Fruit fly (Drosophila melanogaster): Measurements from ENCODE around the gene CG10597.

DNA sequence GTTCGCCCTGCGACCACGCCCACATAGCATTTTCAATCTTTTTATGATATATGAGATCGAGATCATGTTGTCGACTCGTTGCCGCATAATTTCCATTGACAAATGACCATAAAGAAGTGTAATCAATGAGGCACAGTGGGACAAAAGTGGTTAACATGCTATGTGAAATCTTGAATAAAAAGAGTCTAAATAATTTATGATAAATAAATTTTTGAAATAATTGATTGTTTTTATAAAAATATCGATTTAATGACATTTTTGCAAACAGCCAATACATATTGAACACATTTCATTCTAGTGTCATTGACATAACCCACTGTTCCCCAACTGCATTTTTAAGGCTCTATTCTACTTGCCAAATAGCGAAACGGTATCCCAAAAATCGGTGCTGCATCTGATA lies 43.3 kb downstream of the CG10597 start:
- TF ChIP-seq Mnt (GFP tag; optimal IDR thresholded peaks at IDR 0.05) (no peak), cic (GFP tag; optimal IDR thresholded peaks at IDR 0.05) (no peak), cnc (optimal IDR thresholded peaks at IDR 0.05) (no peak), bab1 (GFP tag; optimal IDR thresholded peaks at IDR 0.05) (peak; percentile 12), ovo (GFP tag; optimal IDR thresholded peaks at IDR 0.05) (no peak), tj (GFP tag; optimal IDR thresholded peaks at IDR 0.05) (no peak), CG1620 (GFP tag; optimal IDR thresholded peaks at IDR 0.05) (no peak), Hr96 (GFP tag; optimal IDR thresholded peaks at IDR 0.05) (no peak), CG33017 (tag; optimal IDR thresholded peaks at IDR 0.05) (no peak), Clk (GFP tag; optimal IDR thresholded peaks at IDR 0.05) (no peak)

All from whole organism, adult.